Worm (Caenorhabditis elegans) whole organism, mixed stage, embryonic: ENCODE measurements around the gene T28C12.15.
A peak's percentile ranks its signal among the peaks of the same experiment; 100 is the strongest.

Experiments
- M03D4.4 ChIP-seq: sonication (generic microtip); optimal IDR thresholded peaks from 2 replicates; lab custom pipeline; 2017; ENCODE audit warnings: mild to moderate bottlenecking, missing genetic modification characterization, missing compliant biosample characterization
- bed-3 ChIP-seq: fragments of 200-800 bp; sonication (Bioruptor generic); optimal IDR thresholded peaks from 3 replicates; lab custom pipeline; 2018; ENCODE audit warnings: mild to moderate bottlenecking, missing genetic modification characterization, moderate library complexity, missing compliant biosample characterization
- blmp-1 ChIP-seq: fragments of 150-350 bp; optimal IDR thresholded peaks from 2 replicates; lab custom pipeline; 2014; ENCODE audit warnings: missing biosample characterization, missing genetic modification characterization
- ceh-43 ChIP-seq: fragments of 200-800 bp; sonication (Bioruptor generic); optimal IDR thresholded peaks from 2 replicates; lab custom pipeline; 2018; ENCODE audit warnings: mild to moderate bottlenecking, missing genetic modification characterization, moderate library complexity, missing compliant biosample characterization
- ceh-83 ChIP-seq: fragments of 200-800 bp; sonication (Bioruptor generic); optimal IDR thresholded peaks from 2 replicates; lab custom pipeline; 2018; ENCODE audit warnings: mild to moderate bottlenecking, missing genetic modification characterization, missing compliant biosample characterization
- ces-1 ChIP-seq: fragments of 150-350 bp; optimal IDR thresholded peaks from 2 replicates; lab custom pipeline; 2014; ENCODE audit warnings: missing biosample characterization, missing genetic modification reagents, missing genetic modification characterization
- cnd-1 ChIP-seq: fragments of 200-800 bp; sonication (Bioruptor generic); optimal IDR thresholded peaks from 2 replicates; lab custom pipeline; 2018; ENCODE audit warnings: mild to moderate bottlenecking, missing genetic modification characterization, missing compliant biosample characterization
- drap-1 ChIP-seq: fragments of 200-800 bp; sonication (Bioruptor generic); optimal IDR thresholded peaks from 3 replicates; lab custom pipeline; 2018; ENCODE audit warnings: mild to moderate bottlenecking, missing genetic modification characterization, missing compliant biosample characterization
- elt-1 ChIP-seq: sonication (generic microtip); optimal IDR thresholded peaks from 2 replicates; lab custom pipeline; 2017; ENCODE audit warnings: missing genetic modification characterization, mild to moderate bottlenecking, missing compliant biosample characterization, antibody characterized with exemption, moderate library complexity, borderline replicate concordance; ENCODE audit not compliant: insufficient read depth
- flh-1 ChIP-seq: fragments of 200-800 bp; sonication (Bioruptor generic); optimal IDR thresholded peaks from 2 replicates; lab custom pipeline; 2018; ENCODE audit warnings: mild to moderate bottlenecking, missing genetic modification characterization, moderate library complexity, missing compliant biosample characterization
- ham-2 ChIP-seq: fragments of 200-800 bp; sonication (Bioruptor generic); optimal IDR thresholded peaks from 2 replicates; lab custom pipeline; 2018; ENCODE audit warnings: mild to moderate bottlenecking, missing genetic modification characterization, missing compliant biosample characterization
- hlh-1 ChIP-seq: fragments of 150-350 bp; optimal IDR thresholded peaks from 2 replicates; lab custom pipeline; 2014; ENCODE audit warnings: missing biosample characterization, missing genetic modification reagents, missing genetic modification characterization
- lin-13 ChIP-seq: fragments of 150-350 bp; optimal IDR thresholded peaks from 2 replicates; lab custom pipeline; 2014; ENCODE audit warnings: missing biosample characterization, missing genetic modification characterization
- lsy-2 ChIP-seq: fragments of 150-350 bp; optimal IDR thresholded peaks from 2 replicates; lab custom pipeline; 2014; ENCODE audit warnings: missing biosample characterization, missing genetic modification characterization
- mab-5 ChIP-seq: fragments of 150-350 bp; optimal IDR thresholded peaks from 2 replicates; lab custom pipeline; 2014; ENCODE audit warnings: missing biosample characterization, missing genetic modification characterization
- mep-1 ChIP-seq: fragments of 150-350 bp; optimal IDR thresholded peaks from 2 replicates; lab custom pipeline; 2017; ENCODE audit warnings: missing biosample characterization, missing genetic modification reagents, missing genetic modification characterization, inconsistent platforms
- mls-2 ChIP-seq: sonication (generic microtip); optimal IDR thresholded peaks from 2 replicates; lab custom pipeline; 2016; ENCODE audit warnings: mild to moderate bottlenecking, missing genetic modification characterization, moderate library complexity, missing compliant biosample characterization
- nhr-28 ChIP-seq: fragments of 150-350 bp; optimal IDR thresholded peaks from 2 replicates; lab custom pipeline; 2014; ENCODE audit warnings: missing biosample characterization, missing genetic modification characterization
- nhr-76 ChIP-seq: sonication (generic microtip); optimal IDR thresholded peaks from 2 replicates; lab custom pipeline; 2017; ENCODE audit warnings: missing biosample characterization, missing genetic modification characterization
- pha-4 ChIP-seq: fragments of 150-350 bp; optimal IDR thresholded peaks from 2 replicates; lab custom pipeline; 2018; ENCODE audit warnings: missing biosample characterization, missing genetic modification reagents, missing genetic modification characterization
- sem-2 ChIP-seq: fragments of 200-800 bp; sonication (Bioruptor generic); optimal IDR thresholded peaks from 2 replicates; lab custom pipeline; 2018; ENCODE audit warnings: mild to moderate bottlenecking, missing genetic modification characterization, missing compliant biosample characterization
- snpc-4 ChIP-seq: fragments of 150-350 bp; optimal IDR thresholded peaks from 2 replicates; lab custom pipeline; 2014; ENCODE audit warnings: missing biosample characterization, missing genetic modification characterization
- sptf-1 ChIP-seq: sonication (generic microtip); optimal IDR thresholded peaks from 2 replicates; lab custom pipeline; 2017; ENCODE audit warnings: mild to moderate bottlenecking, missing genetic modification characterization, moderate library complexity, missing compliant biosample characterization
- tbx-8 ChIP-seq: fragments of 200-800 bp; sonication (Bioruptor generic); optimal IDR thresholded peaks from 2 replicates; lab custom pipeline; 2018; ENCODE audit warnings: mild to moderate bottlenecking, missing genetic modification characterization, moderate library complexity, missing compliant biosample characterization
- unc-120 ChIP-seq: sonication (generic microtip); optimal IDR thresholded peaks from 2 replicates; lab custom pipeline; 2017; ENCODE audit warnings: missing genetic modification characterization, missing compliant biosample characterization; ENCODE audit not compliant: poor library complexity, severe bottlenecking
- unc-39 ChIP-seq: fragments of 150-350 bp; optimal IDR thresholded peaks from 2 replicates; lab custom pipeline; 2014; ENCODE audit warnings: missing biosample characterization, missing genetic modification characterization
- unc-62 ChIP-seq: fragments of 150-350 bp; optimal IDR thresholded peaks from 2 replicates; lab custom pipeline; 2014; ENCODE audit warnings: missing biosample characterization, missing genetic modification reagents, missing genetic modification characterization
- zip-8 ChIP-seq: fragments of 150-350 bp; optimal IDR thresholded peaks from 2 replicates; lab custom pipeline; 2014; ENCODE audit warnings: missing biosample characterization, missing genetic modification characterization
- ztf-11 ChIP-seq: fragments of 150-350 bp; optimal IDR thresholded peaks from 2 replicates; lab custom pipeline; 2014; ENCODE audit warnings: missing biosample characterization, missing genetic modification characterization

Gene T28C12.15

DNA sequence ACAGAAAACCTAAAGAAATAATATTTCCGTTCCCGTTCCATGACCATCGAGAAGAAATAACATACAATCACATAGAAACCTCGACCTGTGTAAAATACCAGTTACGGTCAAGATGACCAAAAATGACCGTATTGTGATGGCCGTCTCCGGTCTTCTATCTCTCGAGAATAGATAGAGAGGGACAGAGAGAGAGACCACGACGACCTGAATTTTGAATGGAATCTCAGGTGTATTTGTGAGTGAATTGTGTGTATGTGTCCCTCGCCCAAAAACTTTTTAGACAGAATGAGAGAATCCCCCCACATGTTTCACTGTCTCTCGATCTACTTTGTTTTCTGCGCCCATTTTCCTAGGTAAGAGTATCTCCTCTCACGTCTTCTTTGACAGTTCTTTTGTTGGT is 33.2 kb upstream of the T28C12.15 start:
- TF ChIP-seq sptf-1 (no peak), unc-62 (no peak), nhr-28 (tag; lab: Kevin White, UChicago) (no peak), ces-1 (GFP tag; lab: Kevin White, UChicago) (no peak)

DNA sequence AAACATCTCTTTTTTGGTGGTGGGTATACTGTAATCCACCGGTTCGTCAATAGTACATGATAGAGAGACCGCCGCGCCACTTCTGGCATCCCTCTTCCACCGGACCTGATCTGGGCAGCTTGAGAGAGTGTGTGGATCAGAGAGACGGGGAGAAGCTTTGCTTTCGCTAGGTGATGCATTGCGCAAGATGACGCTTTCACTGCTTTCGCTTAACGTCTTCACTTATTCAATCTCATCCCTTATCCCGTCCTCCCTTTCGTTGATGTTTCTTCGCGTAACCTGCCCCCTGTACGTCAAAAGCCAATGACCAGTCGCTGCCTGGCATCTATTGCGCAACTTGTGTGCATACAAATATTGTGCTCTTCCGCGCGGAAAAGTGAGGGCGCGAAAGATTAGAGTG is 32.6 kb upstream of the T28C12.15 start:
- TF ChIP-seq unc-62 (no peak), elt-1 (tag; lab: Kevin White, UChicago) (peak; percentile 65), ham-2 (GFP tag; lab: Kevin White, UChicago) (peak; percentile 85), blmp-1 (tag; lab: Kevin White, UChicago) (peak; percentile 99), sptf-1 (peak; percentile 1)

DNA sequence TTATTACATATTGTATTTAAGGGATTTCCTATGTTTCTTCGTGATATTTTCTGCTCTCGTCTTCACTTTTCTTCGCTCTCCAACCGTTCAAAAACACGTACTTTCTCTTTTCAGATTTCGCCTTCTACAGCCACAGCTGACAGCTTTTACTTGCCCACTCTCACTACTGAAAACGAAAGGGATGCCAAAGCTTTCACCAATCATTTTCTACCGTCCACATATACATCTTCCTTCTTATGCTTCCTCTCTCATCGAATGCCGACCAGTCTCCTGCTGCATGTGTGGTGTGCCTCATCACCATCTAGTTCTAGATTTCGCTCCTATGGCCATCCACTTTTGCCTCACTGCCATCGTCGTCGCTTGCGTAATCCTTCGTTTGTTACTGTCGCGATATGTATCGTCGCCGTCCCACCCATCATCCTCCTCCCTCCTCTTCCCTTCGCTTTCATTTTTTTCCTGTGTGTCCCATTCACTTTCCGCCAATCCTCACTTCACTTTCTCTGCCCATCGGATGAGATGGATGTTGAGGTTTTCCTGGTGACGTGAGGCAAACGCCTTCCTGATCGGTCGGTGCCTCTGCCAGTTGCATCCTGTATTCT is 31.7 kb upstream of the T28C12.15 start:
- no peak for TF ChIP-seq unc-62
- TF ChIP-seq zip-8: no peak
- peak; percentile 77 for TF ChIP-seq blmp-1 (tag; lab: Kevin White, UChicago)

DNA sequence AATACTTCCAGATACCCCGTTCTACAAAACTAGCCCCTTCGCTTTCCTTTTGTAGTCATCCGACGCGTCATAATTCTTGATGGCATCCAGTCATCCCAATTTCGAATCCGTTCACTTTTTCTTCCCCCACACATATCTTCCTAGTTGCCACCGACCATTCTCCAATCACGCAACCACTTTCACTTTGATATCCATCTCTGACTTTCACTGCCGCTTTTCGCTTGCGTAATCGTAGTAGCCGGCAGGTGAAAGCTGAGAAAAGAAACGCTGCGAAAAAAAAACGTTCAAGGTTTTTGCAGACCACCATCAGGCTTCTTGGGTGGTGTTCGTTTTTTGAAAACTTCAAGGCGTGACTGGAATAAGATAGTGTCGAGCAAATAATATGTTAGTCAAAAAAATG is 30.8 kb upstream of the T28C12.15 start:
- no peak for TF ChIP-seq zip-8
- TF ChIP-seq ceh-83 (GFP tag; lab: Kevin White, UChicago): no peak
- no peak for TF ChIP-seq unc-39 (tag; lab: Kevin White, UChicago)
- TF ChIP-seq mls-2 (tag; lab: Kevin White, UChicago): no peak
- no peak for TF ChIP-seq mep-1 (tag; lab: Kevin White, UChicago)
- no peak for TF ChIP-seq unc-120 (tag; lab: Kevin White, UChicago)
- TF ChIP-seq unc-62: no peak
- no peak for TF ChIP-seq tbx-8 (GFP tag; lab: Kevin White, UChicago)
- TF ChIP-seq cnd-1 (tag; lab: Kevin White, UChicago): no peak
- no peak for TF ChIP-seq pha-4 (tag; lab: Kevin White, UChicago)
- TF ChIP-seq blmp-1 (tag; lab: Kevin White, UChicago): peak; percentile 98
- TF ChIP-seq sem-2: no peak
- TF ChIP-seq lin-13 (tag; lab: Kevin White, UChicago): no peak
- peak; percentile 84 for TF ChIP-seq ham-2 (GFP tag; lab: Kevin White, UChicago)
- no peak for TF ChIP-seq nhr-76 (tag; lab: Kevin White, UChicago)
- no peak for TF ChIP-seq sptf-1
- TF ChIP-seq snpc-4 (tag; lab: Kevin White, UChicago): no peak

DNA sequence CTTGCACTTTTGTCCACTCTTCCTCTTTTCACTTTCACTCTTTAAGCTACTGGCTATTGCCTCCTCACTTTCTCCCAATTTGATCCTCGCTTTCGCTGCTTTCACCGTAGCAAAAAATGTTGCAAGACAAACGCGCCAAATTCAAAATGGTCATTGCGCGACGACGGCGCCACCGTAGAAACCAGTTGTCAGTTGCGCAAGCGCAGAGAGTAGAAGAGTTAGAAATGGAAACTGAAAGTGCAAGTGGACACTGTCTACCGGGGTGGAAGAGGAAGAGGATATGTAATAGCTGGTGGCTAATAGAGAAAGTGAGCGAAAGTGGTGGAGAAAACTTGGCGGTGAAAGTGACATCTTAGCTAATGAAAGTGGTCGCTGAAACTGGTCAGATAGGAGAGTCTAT is 29.5 kb upstream of the T28C12.15 start:
- TF ChIP-seq ceh-43 (no peak), blmp-1 (tag; lab: Kevin White, UChicago) (peak; percentile 95), lin-13 (tag; lab: Kevin White, UChicago) (no peak), hlh-1 (no peak), ceh-83 (GFP tag; lab: Kevin White, UChicago) (no peak)

DNA sequence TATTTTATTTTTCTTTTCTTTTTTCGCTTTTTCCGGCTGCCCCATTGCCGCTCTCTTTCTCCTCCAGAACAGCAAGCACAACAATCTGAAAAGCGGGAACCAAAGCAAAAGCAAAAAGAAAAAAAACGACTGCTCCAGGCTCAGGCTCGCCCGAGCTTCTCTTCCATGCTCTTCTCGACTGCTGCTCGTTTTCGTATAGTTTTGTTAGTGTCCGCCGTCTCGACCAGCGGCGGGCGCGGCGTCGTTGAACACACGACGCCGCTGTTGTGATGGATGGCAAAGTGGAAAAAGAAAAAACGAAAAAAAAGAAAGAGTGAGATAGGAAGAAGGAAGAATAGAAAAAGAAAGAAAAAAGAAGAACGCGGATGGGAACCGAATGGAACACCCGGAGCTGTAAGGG is 28.5 kb upstream of the T28C12.15 start:
- TF ChIP-seq drap-1 (GFP tag; lab: Kevin White, UChicago) (no peak), mep-1 (tag; lab: Kevin White, UChicago) (no peak), blmp-1 (tag; lab: Kevin White, UChicago) (no peak), unc-62 (no peak)

DNA sequence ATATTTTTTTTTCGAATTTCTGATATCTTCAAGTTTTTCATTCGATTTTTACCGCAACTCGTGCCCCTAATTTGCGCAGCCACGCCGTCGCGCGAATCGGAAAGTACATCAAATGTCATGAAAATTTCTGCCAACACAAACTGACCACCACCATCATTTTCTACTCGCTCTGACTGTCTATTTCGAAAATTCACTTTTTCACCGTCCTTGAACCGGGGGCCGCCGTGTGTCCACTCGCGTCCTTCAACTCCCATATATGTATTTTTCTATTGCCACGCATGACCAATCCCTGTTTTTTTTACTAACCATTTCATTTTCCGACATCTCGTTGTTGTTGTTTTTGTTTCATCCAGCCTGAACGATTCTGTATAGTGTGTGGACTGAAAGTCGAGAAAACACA is 28.0 kb upstream of the T28C12.15 start:
- no peak for TF ChIP-seq M03D4.4

DNA sequence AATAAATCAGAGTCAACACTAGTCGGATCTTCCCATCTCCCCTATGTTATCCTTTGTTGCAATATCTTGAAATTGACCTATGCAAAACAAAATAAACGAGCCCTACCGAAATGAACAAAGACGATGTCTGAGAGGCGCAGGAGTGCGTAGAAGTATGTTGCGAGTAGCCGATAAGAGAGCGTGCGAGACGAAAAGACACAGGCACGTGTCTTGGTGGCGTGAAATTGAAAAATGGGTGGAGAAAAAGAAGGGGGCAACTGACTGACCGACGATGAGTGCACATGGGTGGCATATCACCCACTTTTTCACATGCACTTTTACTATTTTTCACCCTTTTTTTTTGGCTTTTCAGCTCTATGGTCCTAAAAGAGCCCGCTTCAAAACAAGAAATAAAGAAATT is 26.6 kb upstream of the T28C12.15 start:
- TF ChIP-seq ces-1 (GFP tag; lab: Kevin White, UChicago) (no peak), sptf-1 (no peak), mep-1 (tag; lab: Kevin White, UChicago) (no peak), lsy-2 (tag; lab: Kevin White, UChicago) (no peak), zip-8 (no peak), bed-3 (GFP tag; lab: Kevin White, UChicago) (no peak), pha-4 (tag; lab: Kevin White, UChicago) (no peak), drap-1 (GFP tag; lab: Kevin White, UChicago) (no peak), ztf-11 (no peak), nhr-28 (tag; lab: Kevin White, UChicago) (no peak), tbx-8 (GFP tag; lab: Kevin White, UChicago) (no peak), ceh-83 (GFP tag; lab: Kevin White, UChicago) (no peak), hlh-1 (no peak), sem-2 (no peak), flh-1 (no peak), unc-62 (no peak), mab-5 (no peak), lin-13 (tag; lab: Kevin White, UChicago) (no peak)
